Fruit fly (Drosophila melanogaster) whole organism, prepupa: ENCODE results near the gene CG15814.
A peak's percentile ranks its signal among the peaks of the same experiment; 100 is the strongest.

Source experiments
- Blimp-1 ChIP-seq: fragments of 200-800 bp; sonication (Bioruptor generic); optimal IDR thresholded peaks from 3 replicates; lab custom pipeline; 2017; ENCODE audit warnings: missing biosample characterization, missing genetic modification characterization, mild to moderate bottlenecking, moderate library complexity, missing genetic modification reagents
- CG10631 ChIP-seq: fragments of 200-800 bp; sonication (Bioruptor generic); optimal IDR thresholded peaks from 2 replicates; lab custom pipeline; 2016; ENCODE audit warnings: missing biosample characterization, missing genetic modification characterization
- CG10669 ChIP-seq: fragments of 200-800 bp; sonication (Bioruptor generic); optimal IDR thresholded peaks from 3 replicates; lab custom pipeline; 2018; ENCODE audit warnings: missing biosample characterization, mild to moderate bottlenecking, missing genetic modification characterization, moderate library complexity
- CG11294 ChIP-seq: fragments of 200-800 bp; sonication (Bioruptor generic); IDR thresholded peaks from 2 replicates; pipeline ENCODE4 v1.3.6; 2022; ENCODE audit warnings: missing biosample characterization, missing genetic modification characterization
- CG11762 ChIP-seq: fragments of 200-800 bp; sonication (Bioruptor generic); optimal IDR thresholded peaks from 3 replicates; lab custom pipeline; 2016; ENCODE audit warnings: missing biosample characterization, missing genetic modification characterization; ENCODE audit not compliant: insufficient read depth
- CG1621 ChIP-seq: fragments of 200-800 bp; sonication (Bioruptor generic); optimal IDR thresholded peaks from 3 replicates; lab custom pipeline; 2018; ENCODE audit warnings: missing biosample characterization, mild to moderate bottlenecking, missing genetic modification characterization
- CG16779 ChIP-seq: fragments of 200-800 bp; sonication (Bioruptor generic); optimal IDR thresholded peaks from 3 replicates; lab custom pipeline; 2017; ENCODE audit warnings: missing biosample characterization, mild to moderate bottlenecking, missing genetic modification characterization
- CG3032 ChIP-seq: fragments of 200-800 bp; optimal IDR thresholded peaks from 2 replicates; lab custom pipeline; 2019; ENCODE audit warnings: missing biosample characterization, mild to moderate bottlenecking, missing genetic modification characterization, moderate library complexity
- CG31627 ChIP-seq: fragments of 200-800 bp; sonication (Bioruptor generic); optimal IDR thresholded peaks from 3 replicates; lab custom pipeline; 2016; ENCODE audit warnings: missing biosample characterization, missing genetic modification characterization
- CG32006 ChIP-seq: fragments of 200-800 bp; sonication (Bioruptor generic); optimal IDR thresholded peaks from 3 replicates; lab custom pipeline; 2017; ENCODE audit warnings: missing biosample characterization, mild to moderate bottlenecking, missing genetic modification characterization
- CG3919 ChIP-seq: fragments of 200-800 bp; sonication (Bioruptor generic); optimal IDR thresholded peaks from 3 replicates; lab custom pipeline; 2016; ENCODE audit warnings: missing biosample characterization, missing genetic modification characterization
- CG6163 ChIP-seq: fragments of 200-800 bp; sonication (Bioruptor generic); IDR thresholded peaks from 3 replicates; pipeline ENCODE4 v1.3.6; 2022; ENCODE audit warnings: missing biosample characterization, missing genetic modification characterization
- CG6276 ChIP-seq: fragments of 200-800 bp; sonication (Bioruptor generic); optimal IDR thresholded peaks from 2 replicates; lab custom pipeline; 2017; ENCODE audit warnings: missing biosample characterization, mild to moderate bottlenecking, missing genetic modification characterization
- CG6792 ChIP-seq: fragments of 200-800 bp; sonication (Bioruptor generic); optimal IDR thresholded peaks from 3 replicates; lab custom pipeline; 2016; ENCODE audit warnings: missing biosample characterization, missing genetic modification characterization
- CG6854 ChIP-seq: fragments of 200-800 bp; sonication (Bioruptor generic); optimal IDR thresholded peaks from 2 replicates; lab custom pipeline; 2017; ENCODE audit warnings: missing biosample characterization, mild to moderate bottlenecking, missing genetic modification characterization
- CG7368 ChIP-seq: fragments of 200-800 bp; sonication (Bioruptor generic); optimal IDR thresholded peaks from 3 replicates; lab custom pipeline; 2016; ENCODE audit warnings: missing biosample characterization, missing genetic modification characterization
- CG8319 ChIP-seq: fragments of 200-800 bp; sonication (Bioruptor generic); optimal IDR thresholded peaks from 3 replicates; lab custom pipeline; 2016; ENCODE audit warnings: missing biosample characterization, missing genetic modification characterization
- CG9139 ChIP-seq: fragments of 200-800 bp; sonication (Bioruptor generic); optimal IDR thresholded peaks from 3 replicates; lab custom pipeline; 2017; ENCODE audit warnings: missing biosample characterization, mild to moderate bottlenecking, missing genetic modification characterization
- Eip75B ChIP-seq: fragments of 200-800 bp; sonication (Bioruptor generic); optimal IDR thresholded peaks from 3 replicates; lab custom pipeline; 2016; ENCODE audit warnings: missing biosample characterization, missing genetic modification characterization
- Eip78C ChIP-seq: fragments of 200-800 bp; sonication (Bioruptor generic); peaks from one replicate; lab custom pipeline; 2016; ENCODE audit warnings: missing biosample characterization, missing genetic modification characterization
- Eip93F ChIP-seq: fragments of 200-800 bp; sonication (Bioruptor generic); optimal IDR thresholded peaks from 2 replicates; lab custom pipeline; 2016; ENCODE audit warnings: missing biosample characterization, mild to moderate bottlenecking, missing genetic modification characterization
- Ets21C ChIP-seq: fragments of 200-800 bp; sonication (Bioruptor generic); optimal IDR thresholded peaks from 3 replicates; lab custom pipeline; 2016; ENCODE audit warnings: missing biosample characterization, missing genetic modification characterization
- Ets96B ChIP-seq: fragments of 200-800 bp; optimal IDR thresholded peaks from 2 replicates; lab custom pipeline; 2019; ENCODE audit warnings: missing biosample characterization, mild to moderate bottlenecking, missing genetic modification characterization, moderate library complexity
- Hr38 ChIP-seq: sonication (Bioruptor generic); optimal IDR thresholded peaks from 2 replicates; lab custom pipeline; 2016; ENCODE audit warnings: missing biosample characterization, missing genetic modification characterization
- Hr4 ChIP-seq: fragments of 200-800 bp; sonication (Bioruptor generic); optimal IDR thresholded peaks from 3 replicates; lab custom pipeline; 2016; ENCODE audit warnings: missing biosample characterization, missing genetic modification characterization
- Met ChIP-seq: fragments of 200-800 bp; sonication (Bioruptor generic); optimal IDR thresholded peaks from 3 replicates; lab custom pipeline; 2016; ENCODE audit warnings: missing biosample characterization, missing genetic modification characterization
- Smox ChIP-seq: fragments of 200-800 bp; sonication (Bioruptor generic); optimal IDR thresholded peaks from 3 replicates; lab custom pipeline; 2016; ENCODE audit warnings: missing biosample characterization, missing genetic modification characterization
- Sox102F ChIP-seq: fragments of 200-800 bp; sonication (Bioruptor generic); optimal IDR thresholded peaks from 2 replicates; lab custom pipeline; 2016; ENCODE audit warnings: missing biosample characterization, mild to moderate bottlenecking, missing genetic modification characterization
- Sox14 ChIP-seq: fragments of 200-800 bp; sonication (Bioruptor generic); optimal IDR thresholded peaks from 3 replicates; lab custom pipeline; 2016; ENCODE audit warnings: missing biosample characterization, missing genetic modification characterization
- Sox15 ChIP-seq: fragments of 200-800 bp; sonication (Bioruptor generic); optimal IDR thresholded peaks from 3 replicates; lab custom pipeline; 2016; ENCODE audit warnings: missing biosample characterization, missing genetic modification characterization
- achi ChIP-seq: fragments of 200-800 bp; sonication (Bioruptor generic); optimal IDR thresholded peaks from 3 replicates; lab custom pipeline; 2016; ENCODE audit warnings: missing biosample characterization, missing genetic modification characterization
- cyc ChIP-seq: fragments of 200-800 bp; sonication (Bioruptor generic); optimal IDR thresholded peaks from 3 replicates; lab custom pipeline; 2016; ENCODE audit warnings: missing biosample characterization, missing genetic modification characterization
- eg ChIP-seq: fragments of 200-800 bp; sonication (Bioruptor generic); IDR thresholded peaks from 3 replicates; pipeline ENCODE4 v1.3.6; 2022; ENCODE audit warnings: missing biosample characterization, missing genetic modification characterization
- fd59A ChIP-seq: fragments of 200-800 bp; sonication (Bioruptor generic); optimal IDR thresholded peaks from 2 replicates; lab custom pipeline; 2017; ENCODE audit warnings: missing biosample characterization, mild to moderate bottlenecking, missing genetic modification characterization, missing genetic modification reagents
- fd85E ChIP-seq: fragments of 200-800 bp; sonication (Bioruptor generic); optimal IDR thresholded peaks from 3 replicates; lab custom pipeline; 2016; ENCODE audit warnings: missing biosample characterization, missing genetic modification characterization
- fkh ChIP-seq: fragments of 200-800 bp; sonication (Bioruptor generic); optimal IDR thresholded peaks from 3 replicates; lab custom pipeline; 2017; ENCODE audit warnings: missing biosample characterization, mild to moderate bottlenecking, missing genetic modification characterization, moderate library complexity
- lz ChIP-seq: fragments of 200-800 bp; sonication (Bioruptor generic); optimal IDR thresholded peaks from 3 replicates; lab custom pipeline; 2016; ENCODE audit warnings: missing biosample characterization, missing genetic modification characterization
- net ChIP-seq: fragments of 200-800 bp; sonication (Bioruptor generic); optimal IDR thresholded peaks from 3 replicates; lab custom pipeline; 2016; ENCODE audit warnings: missing biosample characterization, missing genetic modification characterization
- pdm3 ChIP-seq: fragments of 200-800 bp; sonication (Bioruptor generic); optimal IDR thresholded peaks from 3 replicates; lab custom pipeline; 2016; ENCODE audit warnings: missing biosample characterization, missing genetic modification characterization
- salr ChIP-seq, 2 experiments: fragments of 200-800 bp; sonication (Bioruptor generic); optimal IDR thresholded peaks; 3 replicates each; lab custom pipeline; 2016 to 2018; ENCODE audit warnings: missing biosample characterization in 2 of 2, missing genetic modification characterization in 2 of 2, mild to moderate bottlenecking in 1 of 2
- spab ChIP-seq: fragments of 200-800 bp; sonication (Bioruptor generic); optimal IDR thresholded peaks from 2 replicates; lab custom pipeline; 2017; ENCODE audit warnings: missing biosample characterization, mild to moderate bottlenecking, missing genetic modification characterization, missing genetic modification reagents
- ss ChIP-seq, 2 experiments: fragments of 200-800 bp; sonication (Bioruptor generic); optimal IDR thresholded peaks; 2 replicates in 1 of 2; 3 replicates in 1 of 2; lab custom pipeline; 2017 to 2018; ENCODE audit warnings: mild to moderate bottlenecking in 2 of 2, missing biosample characterization in 2 of 2, missing genetic modification characterization in 2 of 2, moderate library complexity in 1 of 2
- svp ChIP-seq: fragments of 200-800 bp; sonication (Bioruptor generic); peaks from one replicate; lab custom pipeline; 2016; ENCODE audit warnings: missing biosample characterization, missing genetic modification characterization
- vri ChIP-seq: fragments of 200-800 bp; sonication (Bioruptor generic); optimal IDR thresholded peaks from 3 replicates; lab custom pipeline; 2016; ENCODE audit warnings: missing biosample characterization, mild to moderate bottlenecking, missing genetic modification characterization

The CG15814 gene

dm6 chrX:17880269-17880889 lies 30.2 kb upstream of the CG15814 start (continued):
- TF ChIP-seq salr (GFP tag; optimal IDR thresholded peaks at IDR 0.05; lab: Kevin White, UChicago) = peak; percentile 79 to 80
- TF ChIP-seq CG10669 (GFP tag; lab: Kevin White, UChicago) = peak; percentile 77
- peak; percentile 54 to 80 for TF ChIP-seq ss (GFP tag; optimal IDR thresholded peaks at IDR 0.05; lab: Kevin White, UChicago)
- TF ChIP-seq lz (GFP tag; lab: Kevin White, UChicago) = peak; percentile 96
- peak; percentile 96 for TF ChIP-seq pdm3 (GFP tag; lab: Kevin White, UChicago)
- TF ChIP-seq CG31627 (GFP tag; lab: Kevin White, UChicago) = peak; percentile 97
- peak; percentile 85 for TF ChIP-seq Sox15 (GFP tag; lab: Kevin White, UChicago)
- TF ChIP-seq Hr4 (GFP tag; lab: Kevin White, UChicago) = peak; percentile 95
- peak; percentile 86 for TF ChIP-seq net
- peak; percentile 91 for TF ChIP-seq Eip75B (GFP tag; lab: Kevin White, UChicago)
- TF ChIP-seq CG6163 (GFP tag; lab: Robert Waterston, UW) = peak; percentile 92
- TF ChIP-seq CG3032 = peak; percentile 78
- TF ChIP-seq Smox (GFP tag; lab: Kevin White, UChicago) = peak; percentile 93
- peak; percentile 85 for TF ChIP-seq CG3919 (GFP tag; lab: Kevin White, UChicago)
- TF ChIP-seq fkh (GFP tag; lab: Kevin White, UChicago) = peak; percentile 71
- peak; percentile 89 for TF ChIP-seq CG6276
- TF ChIP-seq cyc (GFP tag; lab: Kevin White, UChicago) = peak; percentile 92
- TF ChIP-seq CG11294 (GFP tag; lab: Robert Waterston, UW) = peak; percentile 89
- TF ChIP-seq eg (GFP tag; lab: Robert Waterston, UW) = peak; percentile 97
- peak; percentile 95 for TF ChIP-seq CG32006
- peak; percentile 53 for TF ChIP-seq fd85E
- peak; percentile 97 for TF ChIP-seq Eip78C (GFP tag; lab: Kevin White, UChicago)
- TF ChIP-seq CG10631 (GFP tag; lab: Kevin White, UChicago) = peak; percentile 88
- peak; percentile 88 for TF ChIP-seq CG6792 (GFP tag; lab: Kevin White, UChicago)
- peak; percentile 95 for TF ChIP-seq Met (GFP tag; lab: Kevin White, UChicago)
- peak; percentile 77 for TF ChIP-seq CG1621
- peak; percentile 80 for TF ChIP-seq CG11762
- TF ChIP-seq Sox14 (GFP tag; lab: Kevin White, UChicago) = peak; percentile 94
- peak; percentile 6 for TF ChIP-seq CG9139
- TF ChIP-seq Ets21C (GFP tag; lab: Kevin White, UChicago) = peak; percentile 95
- TF ChIP-seq Ets96B (tag; lab: Kevin White, UChicago) = peak; percentile 75
- peak; percentile 92 for TF ChIP-seq Eip93F (GFP tag; lab: Kevin White, UChicago)
- peak; percentile 89 for TF ChIP-seq achi (GFP tag; lab: Kevin White, UChicago)
- peak; percentile 93 for TF ChIP-seq vri (GFP tag; lab: Kevin White, UChicago)
- peak; percentile 77 for TF ChIP-seq CG8319 (GFP tag; lab: Kevin White, UChicago)

dm6 chrX:17879211-17879897 lies 29.2 kb upstream of the CG15814 start:
- peak; percentile 69 for TF ChIP-seq svp (GFP tag; lab: Kevin White, UChicago)
- TF ChIP-seq net = peak; percentile 33
- peak; percentile 91 for TF ChIP-seq Eip78C (GFP tag; lab: Kevin White, UChicago)
- TF ChIP-seq Sox102F = peak; percentile 72
- TF ChIP-seq spab (GFP tag; lab: Kevin White, UChicago) = peak; percentile 26
- peak; percentile 38 for TF ChIP-seq CG31627 (GFP tag; lab: Kevin White, UChicago)
- peak; percentile 28 for TF ChIP-seq Ets21C (GFP tag; lab: Kevin White, UChicago)
- TF ChIP-seq CG6276 = peak; percentile 5
- TF ChIP-seq Sox15 (GFP tag; lab: Kevin White, UChicago) = no peak
- no peak for TF ChIP-seq fd85E
- TF ChIP-seq Ets96B (tag; lab: Kevin White, UChicago) = peak; percentile 41
- TF ChIP-seq fd59A = peak; percentile 7
- TF ChIP-seq pdm3 (GFP tag; lab: Kevin White, UChicago) = peak; percentile 52
- TF ChIP-seq CG6854 = no peak
- TF ChIP-seq Hr4 (GFP tag; lab: Kevin White, UChicago) = peak; percentile 53
- peak; percentile 52 for TF ChIP-seq cyc (GFP tag; lab: Kevin White, UChicago)
- TF ChIP-seq Blimp-1 (GFP tag; lab: Kevin White, UChicago) = peak; percentile 14
- no peak for TF ChIP-seq CG16779 (tag; lab: Kevin White, UChicago)
- TF ChIP-seq vri (GFP tag; lab: Kevin White, UChicago) = peak; percentile 25
- peak; percentile 20 for TF ChIP-seq CG7368 (GFP tag; lab: Kevin White, UChicago)
- TF ChIP-seq lz (GFP tag; lab: Kevin White, UChicago) = peak; percentile 52
- TF ChIP-seq Eip93F (GFP tag; lab: Kevin White, UChicago) = peak; percentile 77
- TF ChIP-seq CG10631 (GFP tag; lab: Kevin White, UChicago) = peak; percentile 63
- TF ChIP-seq Sox14 (GFP tag; lab: Kevin White, UChicago) = peak; percentile 5
- TF ChIP-seq Met (GFP tag; lab: Kevin White, UChicago) = peak; percentile 75
- TF ChIP-seq Hr38 = no peak
- no peak for TF ChIP-seq CG11294 (GFP tag; lab: Robert Waterston, UW)
- TF ChIP-seq CG9139 = peak; percentile 57
- TF ChIP-seq CG1621 = peak; percentile 54
- peak in 1 of 2 experiments; percentile 59 for TF ChIP-seq salr (GFP tag; optimal IDR thresholded peaks at IDR 0.05; lab: Kevin White, UChicago)
- peak; percentile 61 for TF ChIP-seq CG3919 (GFP tag; lab: Kevin White, UChicago)
